Worm (Caenorhabditis elegans) whole organism, early embryonic: ENCODE measurements around the gene C02F5.10.

Experiments
- aly-1 ChIP-seq: sonication (generic microtip); optimal IDR thresholded peaks from 2 replicates; lab custom pipeline; 2016; ENCODE audit warnings: missing genetic modification characterization, missing compliant biosample characterization
- ceh-36 ChIP-seq: sonication (generic microtip); optimal IDR thresholded peaks from 2 replicates; lab custom pipeline; 2016; ENCODE audit warnings: missing genetic modification characterization, inconsistent platforms, missing compliant biosample characterization
- ets-7 ChIP-seq: sonication (generic microtip); optimal IDR thresholded peaks from 2 replicates; lab custom pipeline; 2016; ENCODE audit warnings: missing genotype, missing genetic modification characterization, missing compliant biosample characterization
- hmg-4 ChIP-seq: fragments of 200-800 bp; sonication (Bioruptor generic); optimal IDR thresholded peaks from 2 replicates; lab custom pipeline; 2018; ENCODE audit warnings: mild to moderate bottlenecking, missing genetic modification characterization, missing compliant biosample characterization
- hnd-1 ChIP-seq: sonication (generic microtip); optimal IDR thresholded peaks from 2 replicates; lab custom pipeline; 2016; ENCODE audit warnings: missing genetic modification characterization, missing compliant biosample characterization
- pes-1 ChIP-seq: fragments of 200-800 bp; sonication (Bioruptor generic); IDR thresholded peaks from 2 replicates; pipeline ENCODE4 v1.3.6; 2022; ENCODE audit warnings: missing genetic modification reagents, missing genetic modification characterization, missing compliant biosample characterization
- scrt-1 ChIP-seq: fragments of 200-800 bp; sonication (Bioruptor generic); IDR thresholded peaks from 2 replicates; pipeline ENCODE4 v1.3.6; 2022; ENCODE audit warnings: missing genetic modification characterization, missing compliant biosample characterization
- sea-1 ChIP-seq: fragments of 200-800 bp; sonication (Bioruptor generic); conservative IDR thresholded peaks from 2 replicates; pipeline ENCODE4 v1.3.6; 2022; ENCODE audit warnings: missing genetic modification characterization, missing compliant biosample characterization
- tbx-11 ChIP-seq: fragments of 200-800 bp; sonication (Bioruptor generic); IDR thresholded peaks from 2 replicates; pipeline ENCODE4 v1.3.6; 2022; ENCODE audit warnings: missing genetic modification characterization, missing compliant biosample characterization

- TF ChIP-seq hnd-1 (no peak), ceh-36 (no peak), tbx-11 (no peak), sea-1 (GFP tag; lab: Robert Waterston, UW) (no peak), scrt-1 (GFP tag; lab: Robert Waterston, UW) (no peak), ets-7 (tag; lab: Kevin White, UChicago) (no peak), pes-1 (GFP tag; lab: Robert Waterston, UW) (no peak), aly-1 (tag; lab: Kevin White, UChicago) (no peak), hmg-4 (GFP tag; lab: Kevin White, UChicago) (no peak)
Observed at ce11 chrIII:8258045-8258444, 8.8 kb upstream of the C02F5.10 start, which contains the start of gene ncr-2.
